Fruit fly (Drosophila melanogaster): ENCODE data around the gene Hmx.
A peak's percentile ranks its signal among the peaks of the same experiment; 100 is the strongest.

Gene Hmx

dm6 chr3R:17535106-17535764, 23.5 kb upstream of the Hmx start (continued):
- TF ChIP-seq CG1603 (tag; optimal IDR thresholded peaks at IDR 0.05) (no peak), run (tag; optimal IDR thresholded peaks at IDR 0.05) (no peak), CG3065 (GFP tag; optimal IDR thresholded peaks at IDR 0.05) (no peak), CG7357 (GFP tag; IDR thresholded peaks at IDR 0.05) (no peak), fd64A (GFP tag; optimal IDR thresholded peaks at IDR 0.05) (no peak), CG9609 (GFP tag; optimal IDR thresholded peaks at IDR 0.05) (no peak), phol (tag; optimal IDR thresholded peaks at IDR 0.05) (peak; percentile 58), CG2712 (tag; optimal IDR thresholded peaks at IDR 0.05) (peak; percentile 77), Antp (GFP tag; optimal IDR thresholded peaks at IDR 0.05) (no peak), Bgb (GFP tag; IDR thresholded peaks at IDR 0.05; ENCODE audit: partially characterized antibody) (peak; percentile 51), MESR4 (GFP tag; optimal IDR thresholded peaks at IDR 0.05) (no peak), zfh2 (GFP tag; optimal IDR thresholded peaks at IDR 0.05) (no peak), CG6689 (GFP tag; IDR thresholded peaks at IDR 0.05) (0 out of 2 replicates have a peak, but pooled peaks have one; percentile 33), crol (GFP tag; IDR thresholded peaks at IDR 0.05) (peak; percentile 91), Scr (GFP tag; IDR thresholded peaks at IDR 0.05; ENCODE audit: partially characterized antibody) (no peak), lilli (GFP tag; optimal IDR thresholded peaks at IDR 0.05) (no peak), chn (GFP tag; optimal IDR thresholded peaks at IDR 0.05) (no peak), abd-A (tag; optimal IDR thresholded peaks at IDR 0.05) (no peak), luna (GFP tag; optimal IDR thresholded peaks at IDR 0.05) (no peak), pb (GFP tag; optimal IDR thresholded peaks at IDR 0.05) (no peak), pzg (GFP tag; optimal IDR thresholded peaks at IDR 0.05) (no peak), oc (tag; optimal IDR thresholded peaks at IDR 0.05) (no peak), CG5180 (GFP tag; optimal IDR thresholded peaks at IDR 0.05) (no peak), fru (optimal IDR thresholded peaks at IDR 0.05) (no peak), trem (tag; optimal IDR thresholded peaks at IDR 0.05) (peak; percentile 8), CG4424 (GFP tag; optimal IDR thresholded peaks at IDR 0.05) (no peak), Taf1 (GFP tag; IDR thresholded peaks at IDR 0.05) (no peak), tna (GFP tag; IDR thresholded peaks at IDR 0.05; ENCODE audit: partially characterized antibody) (no peak), CG11085 (GFP tag; IDR thresholded peaks at IDR 0.05) (no peak), CG15601 (tag; optimal IDR thresholded peaks at IDR 0.05) (no peak), CG7556 (GFP tag; optimal IDR thresholded peaks at IDR 0.05) (peak; percentile 73), HLH4C (GFP tag; IDR thresholded peaks at IDR 0.05; ENCODE audit: partially characterized antibody) (no peak), sima (GFP tag; optimal IDR thresholded peaks at IDR 0.05) (no peak), HmgZ (tag; optimal IDR thresholded peaks at IDR 0.05) (peak; percentile 44), mld (GFP tag; IDR thresholded peaks at IDR 0.05; ENCODE audit: partially characterized antibody) (no peak), CG6175 (GFP tag; IDR thresholded peaks at IDR 0.05) (no peak), danr (GFP tag; IDR thresholded peaks at IDR 0.05) (no peak), fd102C (GFP tag; optimal IDR thresholded peaks at IDR 0.05) (no peak), CG8924 (tag; optimal IDR thresholded peaks at IDR 0.05) (peak; percentile 83), HmgD (GFP tag; optimal IDR thresholded peaks at IDR 0.05) (no peak), so (GFP tag; IDR thresholded peaks at IDR 0.05) (no peak), Fer1 (GFP tag; optimal IDR thresholded peaks at IDR 0.05) (peak; percentile 30), tap (tag; optimal IDR thresholded peaks at IDR 0.05) (peak; percentile 63), Mes4 (GFP tag; optimal IDR thresholded peaks at IDR 0.05) (no peak), Ssrp (tag; optimal IDR thresholded peaks at IDR 0.05) (peak; percentile 45), CG14710 (tag; optimal IDR thresholded peaks at IDR 0.05) (no peak), Sox100B (GFP tag; optimal IDR thresholded peaks at IDR 0.05) (peak; percentile 37), Eip74EF (GFP tag; optimal IDR thresholded peaks at IDR 0.05) (peak in 1 of 2 experiments; percentile 68), corto (GFP tag; optimal IDR thresholded peaks at IDR 0.05) (no peak), Dbx (GFP tag; IDR thresholded peaks at IDR 0.05) (0 out of 3 replicates have a peak, but pooled peaks have one; percentile 8)
